Worm (Caenorhabditis elegans) whole organism, L1 larva: ENCODE results near the gene F26G5.1.

Experiments used
- efl-3 ChIP-seq: fragments of 200-800 bp; sonication (Bioruptor generic); optimal IDR thresholded peaks from 2 replicates; lab custom pipeline; 2018; ENCODE audit warnings: mild to moderate bottlenecking, missing genetic modification characterization, missing compliant biosample characterization
- fkh-10 ChIP-seq: sonication (generic microtip); optimal IDR thresholded peaks from 2 replicates; lab custom pipeline; 2017; ENCODE audit warnings: missing biosample characterization, missing genetic modification reagents, missing genetic modification characterization
- nhr-11 ChIP-seq: fragments of 150-350 bp; optimal IDR thresholded peaks from 2 replicates; lab custom pipeline; 2014; ENCODE audit warnings: missing biosample characterization, missing genetic modification characterization

DNA sequence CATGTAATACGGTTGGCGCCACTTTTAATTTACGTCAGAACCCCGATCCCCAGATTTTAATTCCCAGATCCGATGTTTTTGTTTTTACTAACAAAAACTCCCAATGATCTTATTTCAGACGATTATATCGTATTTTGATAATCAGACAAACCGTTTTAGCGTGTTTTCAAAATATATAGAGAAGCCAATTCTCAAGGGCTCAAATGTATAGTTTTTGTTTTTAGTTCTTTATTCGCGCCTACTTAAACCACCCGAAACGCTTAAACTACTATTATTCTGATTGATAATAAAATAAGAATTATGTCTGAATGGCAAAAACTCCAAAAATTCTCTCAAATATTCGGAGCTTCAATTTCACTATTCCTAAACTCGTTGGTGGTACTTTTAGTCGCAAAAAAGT, 18.7 kb upstream of the F26G5.1 start, which contains the start of gene str-208:
- TF ChIP-seq nhr-11 (no peak), efl-3 (GFP tag; lab: Kevin White, UChicago) (no peak), fkh-10 (no peak)
